Worm (Caenorhabditis elegans) whole organism, L1 larva: ENCODE results near the gene Y75B8A.63.

Experiments used
- C16A3.4 ChIP-seq: fragments of 150-350 bp; optimal IDR thresholded peaks from 2 replicates; lab custom pipeline; 2014; ENCODE audit warnings: missing biosample characterization, missing genetic modification characterization
- Y116A8C.19 ChIP-seq: sonication (generic microtip); optimal IDR thresholded peaks from 2 replicates; lab custom pipeline; 2016; ENCODE audit warnings: missing compliant biosample characterization, missing genetic modification characterization, borderline replicate concordance
- aha-1 ChIP-seq: fragments of 150-350 bp; optimal IDR thresholded peaks from 2 replicates; lab custom pipeline; 2014; ENCODE audit warnings: missing biosample characterization, missing genetic modification characterization
- alr-1 ChIP-seq: fragments of 200-800 bp; sonication (Bioruptor generic); optimal IDR thresholded peaks from 2 replicates; lab custom pipeline; 2018; ENCODE audit warnings: borderline replicate concordance, mild to moderate bottlenecking, missing genetic modification characterization, missing compliant biosample characterization
- aly-2 ChIP-seq: fragments of 150-350 bp; optimal IDR thresholded peaks from 2 replicates; lab custom pipeline; 2014; ENCODE audit warnings: missing biosample characterization, missing genetic modification characterization
- blmp-1 ChIP-seq: fragments of 150-350 bp; optimal IDR thresholded peaks from 2 replicates; lab custom pipeline; 2014; ENCODE audit warnings: missing biosample characterization, missing genetic modification characterization
- ceh-63 ChIP-seq: fragments of 200-800 bp; sonication (Bioruptor generic); optimal IDR thresholded peaks from 2 replicates; lab custom pipeline; 2018; ENCODE audit warnings: mild to moderate bottlenecking, missing genetic modification characterization, missing compliant biosample characterization
- ceh-8 ChIP-seq: fragments of 200-800 bp; sonication (Bioruptor generic); optimal IDR thresholded peaks from 2 replicates; lab custom pipeline; 2018; ENCODE audit warnings: mild to moderate bottlenecking, missing genetic modification characterization, moderate library complexity, missing compliant biosample characterization
- ceh-82 ChIP-seq, 3 experiments: fragments of 150-350 bp in 1 of 3; sonication (generic microtip) in 2 of 3; optimal IDR thresholded peaks; 2 replicates each; lab custom pipeline; 2014 to 2017; ENCODE audit warnings: missing biosample characterization in 3 of 3, missing genetic modification characterization in 3 of 3
- ceh-88 ChIP-seq: fragments of 200-800 bp; sonication (Bioruptor generic); IDR thresholded peaks from 2 replicates; pipeline ENCODE4 v1.3.6; 2022; ENCODE audit warnings: missing genetic modification characterization, missing compliant biosample characterization
- ceh-90 ChIP-seq: sonication (generic microtip); optimal IDR thresholded peaks from 2 replicates; lab custom pipeline; 2016; ENCODE audit warnings: missing genetic modification characterization, missing compliant biosample characterization
- ces-1 ChIP-seq: fragments of 150-350 bp; optimal IDR thresholded peaks from 2 replicates; lab custom pipeline; 2014; ENCODE audit warnings: missing biosample characterization, missing genetic modification reagents, missing genetic modification characterization
- dpl-1 ChIP-seq, 3 experiments: fragments of 150-350 bp in 2 of 3; sonication (generic microtip) in 1 of 3; optimal IDR thresholded peaks; 2 replicates each; lab custom pipeline; 2014 to 2017; ENCODE audit warnings: missing biosample characterization in 3 of 3, missing genetic modification characterization in 3 of 3, missing genetic modification reagents in 3 of 3
- efl-1 ChIP-seq, 4 experiments: fragments of 150-350 bp; optimal IDR thresholded peaks in 3 of 4; peaks in 1 of 4; 1 replicate in 1 of 4; 2 replicates in 3 of 4; lab custom pipeline; 2014; ENCODE audit warnings: missing biosample characterization in 2 of 4, missing genetic modification characterization in 2 of 4, missing genetic modification reagents in 2 of 4
- efl-3 ChIP-seq: fragments of 200-800 bp; sonication (Bioruptor generic); optimal IDR thresholded peaks from 2 replicates; lab custom pipeline; 2018; ENCODE audit warnings: mild to moderate bottlenecking, missing genetic modification characterization, missing compliant biosample characterization
- fkh-10 ChIP-seq: sonication (generic microtip); optimal IDR thresholded peaks from 2 replicates; lab custom pipeline; 2017; ENCODE audit warnings: missing biosample characterization, missing genetic modification reagents, missing genetic modification characterization
- fos-1 ChIP-seq: fragments of 150-350 bp; optimal IDR thresholded peaks from 2 replicates; lab custom pipeline; 2014; ENCODE audit warnings: missing biosample characterization, missing genetic modification characterization
- grh-1 ChIP-seq: fragments of 200-800 bp; sonication (Bioruptor generic); IDR thresholded peaks from 2 replicates; pipeline ENCODE4 v1.3.6; 2022; ENCODE audit warnings: missing genetic modification reagents, missing genetic modification characterization, missing compliant biosample characterization
- hlh-17 ChIP-seq: fragments of 200-800 bp; sonication (Bioruptor generic); optimal IDR thresholded peaks from 2 replicates; lab custom pipeline; 2018; ENCODE audit warnings: missing genetic modification characterization, mild to moderate bottlenecking, missing compliant biosample characterization, moderate library complexity, borderline replicate concordance
- irx-1 ChIP-seq: sonication (generic microtip); optimal IDR thresholded peaks from 2 replicates; lab custom pipeline; 2016; ENCODE audit warnings: missing genetic modification characterization, missing compliant biosample characterization
- jun-1 ChIP-seq: fragments of 150-350 bp; optimal IDR thresholded peaks from 2 replicates; lab custom pipeline; 2014; ENCODE audit warnings: missing biosample characterization, missing genetic modification reagents, missing genetic modification characterization
- lin-13 ChIP-seq: fragments of 150-350 bp; optimal IDR thresholded peaks from 2 replicates; lab custom pipeline; 2014; ENCODE audit warnings: missing biosample characterization, missing genetic modification reagents, missing genetic modification characterization
- lin-14 ChIP-seq: fragments of 200-800 bp; sonication (Bioruptor generic); optimal IDR thresholded peaks from 2 replicates; lab custom pipeline; 2018; ENCODE audit warnings: mild to moderate bottlenecking, missing genetic modification characterization, moderate library complexity, missing compliant biosample characterization
- lin-15B ChIP-seq: fragments of 150-350 bp; sonication (generic microtip); optimal IDR thresholded peaks from 3 replicates; lab custom pipeline; 2014; ENCODE audit warnings: missing biosample characterization, missing genetic modification characterization
- lin-35 ChIP-seq, 2 experiments: fragments of 150-350 bp; optimal IDR thresholded peaks; 2 replicates each; lab custom pipeline; 2014; ENCODE audit warnings: missing biosample characterization in 2 of 2, missing genetic modification characterization in 2 of 2, missing genetic modification reagents in 2 of 2
- lir-3 ChIP-seq: sonication (generic microtip); optimal IDR thresholded peaks from 2 replicates; lab custom pipeline; 2016; ENCODE audit warnings: mild to moderate bottlenecking, missing genetic modification characterization, moderate library complexity, missing compliant biosample characterization; ENCODE audit not compliant: poor library complexity
- mab-9 ChIP-seq: fragments of 200-800 bp; sonication (Bioruptor generic); IDR thresholded peaks from 2 replicates; pipeline ENCODE4 v1.3.6; 2022; ENCODE audit warnings: missing genetic modification reagents, missing genetic modification characterization, missing compliant biosample characterization
- mdl-1 ChIP-seq, 2 experiments: fragments of 150-350 bp; optimal IDR thresholded peaks; 2 replicates each; lab custom pipeline; 2014 to 2017; ENCODE audit warnings: missing biosample characterization in 2 of 2, missing genetic modification characterization in 2 of 2, inconsistent platforms in 1 of 2
- mef-2 ChIP-seq: fragments of 150-350 bp; optimal IDR thresholded peaks from 2 replicates; lab custom pipeline; 2014; ENCODE audit warnings: missing biosample characterization, missing genetic modification characterization
- mep-1 ChIP-seq: fragments of 150-350 bp; optimal IDR thresholded peaks from 2 replicates; lab custom pipeline; 2014; ENCODE audit warnings: missing biosample characterization, missing genetic modification characterization
- nhr-12 ChIP-seq: sonication (generic microtip); optimal IDR thresholded peaks from 2 replicates; lab custom pipeline; 2017; ENCODE audit warnings: missing biosample characterization, missing genetic modification characterization
- nhr-19 ChIP-seq: fragments of 200-800 bp; sonication (Bioruptor generic); conservative IDR thresholded peaks from 2 replicates; pipeline ENCODE4 v1.3.6; 2022; ENCODE audit warnings: missing genetic modification characterization, missing compliant biosample characterization
- nhr-20 ChIP-seq: sonication (generic microtip); optimal IDR thresholded peaks from 2 replicates; lab custom pipeline; 2016; ENCODE audit warnings: mild to moderate bottlenecking, missing genetic modification characterization, missing compliant biosample characterization
- nhr-237 ChIP-seq: fragments of 150-350 bp; optimal IDR thresholded peaks from 2 replicates; lab custom pipeline; 2014; ENCODE audit warnings: missing biosample characterization, missing genetic modification characterization
- nhr-47 ChIP-seq: sonication (generic microtip); optimal IDR thresholded peaks from 2 replicates; lab custom pipeline; 2016; ENCODE audit warnings: mild to moderate bottlenecking, missing genetic modification characterization, moderate library complexity, missing compliant biosample characterization
- nhr-71 ChIP-seq: sonication (generic microtip); optimal IDR thresholded peaks from 2 replicates; lab custom pipeline; 2016; ENCODE audit warnings: mild to moderate bottlenecking, missing genetic modification characterization, moderate library complexity, missing compliant biosample characterization
- nhr-85 ChIP-seq: sonication (generic microtip); peaks from one replicate; lab custom pipeline; 2016; ENCODE audit warnings: missing genetic modification characterization, inconsistent platforms, missing compliant biosample characterization
- nhr-90 ChIP-seq: sonication (generic microtip); optimal IDR thresholded peaks from 2 replicates; lab custom pipeline; 2016; ENCODE audit warnings: mild to moderate bottlenecking, missing genetic modification characterization, missing compliant biosample characterization; ENCODE audit not compliant: poor library complexity
- pag-3 ChIP-seq: sonication (generic microtip); optimal IDR thresholded peaks from 2 replicates; lab custom pipeline; 2017; ENCODE audit warnings: missing genetic modification characterization, mild to moderate bottlenecking, missing compliant biosample characterization, antibody characterized with exemption, borderline replicate concordance; ENCODE audit not compliant: insufficient read depth
- pax-3 ChIP-seq: fragments of 200-800 bp; sonication (Bioruptor generic); optimal IDR thresholded peaks from 2 replicates; lab custom pipeline; 2018; ENCODE audit warnings: mild to moderate bottlenecking, missing genetic modification characterization, moderate library complexity, missing compliant biosample characterization
- pqm-1 ChIP-seq: sonication (generic microtip); optimal IDR thresholded peaks from 3 replicates; lab custom pipeline; 2017; ENCODE audit warnings: missing biosample characterization, missing genetic modification characterization
- sptf-1 ChIP-seq: fragments of 150-350 bp; optimal IDR thresholded peaks from 2 replicates; lab custom pipeline; 2014; ENCODE audit warnings: missing biosample characterization, missing genetic modification characterization
- sup-37 ChIP-seq: fragments of 200-800 bp; sonication (Bioruptor generic); optimal IDR thresholded peaks from 2 replicates; lab custom pipeline; 2018; ENCODE audit warnings: mild to moderate bottlenecking, missing genetic modification characterization, missing compliant biosample characterization
- swsn-7 ChIP-seq: sonication (generic microtip); optimal IDR thresholded peaks from 2 replicates; lab custom pipeline; 2016; ENCODE audit warnings: missing genetic modification characterization, missing compliant biosample characterization
- tbx-2 ChIP-seq: sonication (generic microtip); optimal IDR thresholded peaks from 2 replicates; lab custom pipeline; 2016; ENCODE audit warnings: missing genetic modification characterization, missing compliant biosample characterization
- unc-130 ChIP-seq: fragments of 150-350 bp; optimal IDR thresholded peaks from 2 replicates; lab custom pipeline; 2017; ENCODE audit warnings: missing biosample characterization, missing genetic modification characterization, inconsistent platforms
- unc-62 ChIP-seq: fragments of 150-350 bp; optimal IDR thresholded peaks from 2 replicates; lab custom pipeline; 2014; ENCODE audit warnings: missing biosample characterization, missing genetic modification reagents, missing genetic modification characterization
- unc-86 ChIP-seq: sonication (generic microtip); optimal IDR thresholded peaks from 2 replicates; lab custom pipeline; 2016; ENCODE audit warnings: missing genetic modification characterization, missing compliant biosample characterization
- vab-15 ChIP-seq: sonication (generic microtip); optimal IDR thresholded peaks from 2 replicates; lab custom pipeline; 2017; ENCODE audit warnings: missing genotype, mild to moderate bottlenecking, missing genetic modification characterization, missing compliant biosample characterization
- xbp-1 ChIP-seq: sonication (generic microtip); optimal IDR thresholded peaks from 2 replicates; lab custom pipeline; 2016; ENCODE audit warnings: missing genetic modification characterization, missing compliant biosample characterization
- zag-1 ChIP-seq: fragments of 150-350 bp; optimal IDR thresholded peaks from 2 replicates; lab custom pipeline; 2014; ENCODE audit warnings: missing biosample characterization, missing genetic modification characterization
- ztf-4 ChIP-seq: fragments of 150-350 bp; optimal IDR thresholded peaks from 2 replicates; lab custom pipeline; 2014; ENCODE audit warnings: missing biosample characterization, missing genetic modification characterization

Gene Y75B8A.63

ce11 chrIII:12369476-12369875 lies 41.7 kb downstream of the Y75B8A.63 start (continued):
- TF ChIP-seq nhr-71 (tag; lab: Kevin White, UChicago), result peak; percentile 56
- TF ChIP-seq pag-3 (tag; lab: Kevin White, UChicago), result no peak
- TF ChIP-seq nhr-237 (tag; lab: Kevin White, UChicago), result no peak
- TF ChIP-seq lin-13, result peak; percentile 28
- no peak; the same call in 1 of the 2 replicates for TF ChIP-seq ceh-88 (GFP tag; lab: Robert Waterston, UW)
- no peak for TF ChIP-seq C16A3.4 (tag; lab: Kevin White, UChicago)
- no peak for TF ChIP-seq nhr-47 (tag; lab: Kevin White, UChicago)
- TF ChIP-seq nhr-90, result no peak
- no peak for TF ChIP-seq grh-1 (GFP tag; lab: Robert Waterston, UW)
- no peak for TF ChIP-seq xbp-1 (tag; lab: Kevin White, UChicago)
- TF ChIP-seq unc-86, result peak; percentile 51
- peak; percentile 60 to 65 for TF ChIP-seq lin-35 (GFP tag; optimal IDR thresholded peaks at IDR 0.05; lab: Kevin White, UChicago)
- TF ChIP-seq blmp-1 (tag; lab: Kevin White, UChicago), result peak; percentile 20
- no peak for TF ChIP-seq mdl-1 (tag; optimal IDR thresholded peaks at IDR 0.05; lab: Kevin White, UChicago)
- peak; percentile 42 for TF ChIP-seq nhr-20
- no peak for TF ChIP-seq efl-3 (GFP tag; lab: Kevin White, UChicago)
- no peak for TF ChIP-seq alr-1 (tag; lab: Kevin White, UChicago)
- peak; percentile 6 for TF ChIP-seq tbx-2 (tag; lab: Kevin White, UChicago)
- no peak for TF ChIP-seq ceh-63 (GFP tag; lab: Kevin White, UChicago)
- TF ChIP-seq sptf-1, result no peak
- no peak for TF ChIP-seq hlh-17
- no peak for TF ChIP-seq ceh-90 (tag; lab: Kevin White, UChicago)
- TF ChIP-seq swsn-7 (tag; lab: Kevin White, UChicago), result peak; percentile 83
- TF ChIP-seq aly-2, result no peak
- TF ChIP-seq ztf-4 (tag; lab: Kevin White, UChicago), result peak; percentile 23
- peak in 2 of 3 experiments; percentile 49 to 52 for TF ChIP-seq dpl-1 (GFP tag; optimal IDR thresholded peaks at IDR 0.05; lab: Kevin White, UChicago)
- TF ChIP-seq zag-1, result no peak
- TF ChIP-seq nhr-12, result no peak
- no peak for TF ChIP-seq aha-1 (tag; lab: Kevin White, UChicago)
- no peak for TF ChIP-seq unc-62
- TF ChIP-seq vab-15, result no peak
- TF ChIP-seq lin-15B, result no peak
- TF ChIP-seq mab-9, result no peak
- no peak for TF ChIP-seq mef-2 (tag; lab: Kevin White, UChicago)
- no peak for TF ChIP-seq Y116A8C.19
- no peak for TF ChIP-seq irx-1 (tag; lab: Kevin White, UChicago)
- peak; percentile 17; the same call in 1 of the 2 replicates for TF ChIP-seq nhr-19 (GFP tag; lab: Robert Waterston, UW)
- TF ChIP-seq unc-130, result no peak
- TF ChIP-seq ceh-82 (tag; optimal IDR thresholded peaks at IDR 0.05; lab: Kevin White, UChicago), result peak; percentile 44 to 61 (median 61)
- TF ChIP-seq fos-1 (tag; lab: Kevin White, UChicago), result no peak
- peak; percentile 67 for TF ChIP-seq lin-14 (GFP tag; lab: Kevin White, UChicago)
- no peak for TF ChIP-seq sup-37 (GFP tag; lab: Kevin White, UChicago)
- TF ChIP-seq efl-1 (optimal IDR thresholded peaks at IDR 0.05; lab: Kevin White, UChicago), result peak; percentile 69 to 72
- TF ChIP-seq efl-1 (GFP tag; optimal IDR thresholded peaks at IDR 0.05 in 1 of 2; lab: Kevin White, UChicago), result peak; percentile 48 to 96
- no peak for TF ChIP-seq nhr-85
- TF ChIP-seq ces-1 (GFP tag; lab: Kevin White, UChicago), result no peak
- TF ChIP-seq jun-1 (tag; lab: Kevin White, UChicago), result no peak
- no peak for TF ChIP-seq pqm-1 (tag; lab: Kevin White, UChicago)
- TF ChIP-seq mep-1 (tag; lab: Kevin White, UChicago), result peak; percentile 59
- TF ChIP-seq lir-3, result no peak
- TF ChIP-seq pax-3, result no peak
- TF ChIP-seq ceh-8 (GFP tag; lab: Kevin White, UChicago), result no peak
- TF ChIP-seq fkh-10 (GFP tag; lab: Kevin White, UChicago), result no peak
